Fruit fly (Drosophila melanogaster): ENCODE data around the gene ldd.

ldd gene

DNA sequence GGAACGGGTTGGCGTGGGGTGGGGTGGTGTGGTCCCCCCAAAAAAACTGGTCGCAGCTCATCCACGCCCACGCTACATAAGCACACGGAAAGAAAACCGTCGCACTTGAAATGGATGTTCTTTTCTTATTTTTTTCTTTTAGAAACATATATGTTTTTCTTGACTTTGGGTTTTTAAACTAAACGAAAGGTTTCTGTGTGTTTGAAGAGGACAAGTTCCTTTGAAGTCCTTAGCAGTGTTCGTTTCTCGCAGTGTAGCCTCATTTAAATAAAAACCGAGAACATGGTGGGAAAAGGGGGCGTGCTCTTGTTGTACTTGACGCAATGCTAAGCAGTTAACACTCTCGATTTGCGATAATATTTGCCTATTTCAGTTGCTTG, 49.1 kb upstream of the ldd start (continued):
- TF ChIP-seq CG10669 (GFP tag; optimal IDR thresholded peaks at IDR 0.05) = peak; percentile 45
- TF ChIP-seq CG4318 (GFP tag; optimal IDR thresholded peaks at IDR 0.05) = peak; percentile 64
- no peak for TF ChIP-seq Hr38 (GFP tag; optimal IDR thresholded peaks at IDR 0.05)
- TF ChIP-seq CG15336 (GFP tag; IDR thresholded peaks at IDR 0.05) = peak; percentile 83
- peak; percentile 71 for TF ChIP-seq CG31627 (GFP tag; optimal IDR thresholded peaks at IDR 0.05)
- peak; percentile 66 for TF ChIP-seq achi (GFP tag; optimal IDR thresholded peaks at IDR 0.05)
- no peak for TF ChIP-seq CG1621 (tag; optimal IDR thresholded peaks at IDR 0.05)
- peak; percentile 68 for TF ChIP-seq pdm3 (GFP tag; optimal IDR thresholded peaks at IDR 0.05)
- TF ChIP-seq Eip78C (GFP tag) = peak; percentile 89
- TF ChIP-seq svp (GFP tag) = peak; percentile 83
- no peak for TF ChIP-seq CG6854 (GFP tag; optimal IDR thresholded peaks at IDR 0.05)
- peak; percentile 86 for TF ChIP-seq CG6163 (GFP tag; IDR thresholded peaks at IDR 0.05)
- TF ChIP-seq Eip75B (GFP tag; optimal IDR thresholded peaks at IDR 0.05) = peak; percentile 58
- TF ChIP-seq acj6 (GFP tag; optimal IDR thresholded peaks at IDR 0.05) = peak; percentile 62
- TF ChIP-seq Gug (GFP tag; IDR thresholded peaks at IDR 0.05) = peak; percentile 57
- TF ChIP-seq CG8119 (GFP tag; IDR thresholded peaks at IDR 0.05) = peak; percentile 78

DNA sequence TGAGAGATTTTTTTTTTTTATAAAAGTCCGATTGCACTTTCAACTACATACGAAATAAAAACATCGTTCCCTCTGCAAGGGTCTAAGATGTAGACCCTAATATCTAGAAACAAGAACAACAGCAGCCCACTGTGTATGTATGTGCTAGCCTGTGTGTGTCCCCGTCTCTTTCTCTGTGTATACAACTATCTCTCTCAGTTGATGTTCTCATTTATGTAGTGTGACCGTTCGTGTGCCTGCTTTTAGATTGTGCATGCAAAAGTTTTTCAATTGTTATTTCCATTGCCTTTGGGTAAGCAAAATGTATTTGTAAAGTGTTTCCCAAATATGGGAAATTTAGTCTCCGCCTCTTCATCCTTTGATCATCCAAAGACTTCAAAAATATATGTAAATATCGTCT, 43.1 kb upstream of the ldd start:
- no peak for TF ChIP-seq CG16779 (tag; optimal IDR thresholded peaks at IDR 0.05)

DNA sequence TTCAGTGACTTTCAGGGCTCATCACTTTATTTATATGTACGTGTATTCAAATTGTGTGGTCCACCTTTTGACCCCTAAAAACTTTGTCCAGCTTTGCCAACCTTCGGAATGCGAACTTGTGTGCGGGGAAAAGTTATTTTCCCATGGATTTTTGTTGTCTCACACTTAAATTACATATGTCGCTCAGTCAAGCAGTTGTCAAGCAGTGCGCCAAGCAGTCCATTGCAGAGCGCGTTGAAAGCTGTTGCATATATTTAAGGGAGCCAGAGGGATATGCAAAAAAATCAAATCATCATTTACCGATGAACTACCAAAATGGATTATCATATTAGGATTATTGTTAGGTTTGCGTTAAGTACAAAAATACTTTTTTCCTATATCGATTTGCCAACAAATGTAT, 40.2 kb upstream of the ldd start:
- no peak for TF ChIP-seq CG15336 (GFP tag; IDR thresholded peaks at IDR 0.05)
- no peak for TF ChIP-seq topi (GFP tag; optimal IDR thresholded peaks at IDR 0.05)
- no peak for TF ChIP-seq CG11294 (GFP tag; IDR thresholded peaks at IDR 0.05)
- no peak for TF ChIP-seq Smox (GFP tag; optimal IDR thresholded peaks at IDR 0.05)
- TF ChIP-seq Sox15 (GFP tag; optimal IDR thresholded peaks at IDR 0.05) = no peak
- TF ChIP-seq CG11902 (GFP tag; optimal IDR thresholded peaks at IDR 0.05) = no peak
- no peak for TF ChIP-seq CG32006 (GFP tag; optimal IDR thresholded peaks at IDR 0.05)
- no peak for TF ChIP-seq Hr39 (GFP tag; optimal IDR thresholded peaks at IDR 0.05)
- no peak for TF ChIP-seq acj6 (GFP tag; optimal IDR thresholded peaks at IDR 0.05)
- TF ChIP-seq CG6808 (GFP tag; optimal IDR thresholded peaks at IDR 0.05) = no peak
- no peak for TF ChIP-seq CG8319 (GFP tag; optimal IDR thresholded peaks at IDR 0.05)

DNA sequence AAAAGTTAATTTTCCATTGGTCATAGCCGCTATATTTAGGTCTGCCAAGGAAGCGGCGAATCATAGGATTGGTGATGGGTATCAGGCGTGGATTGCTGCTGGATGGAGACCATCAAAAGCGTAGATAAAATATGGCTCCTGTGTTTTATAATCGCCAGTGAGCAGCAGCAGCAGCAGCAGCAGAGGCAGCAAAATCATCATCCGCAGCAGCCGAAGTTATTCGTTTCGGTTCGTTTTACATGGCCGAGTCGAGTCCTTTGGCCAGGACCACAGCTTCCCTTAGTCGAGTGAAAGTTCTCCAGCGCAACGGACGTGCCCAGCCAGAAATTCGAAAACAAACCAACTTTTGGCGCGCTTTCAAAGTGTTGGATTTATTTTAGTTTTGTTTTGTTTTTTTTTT, 29.9 kb upstream of the ldd start, which contains the start of gene stg1:
Gene stg1, plus strand, starts transcription at position 301 of the 400 bp plus-strand sequence.
- TF ChIP-seq Met (GFP tag; optimal IDR thresholded peaks at IDR 0.05) (no peak), CG15336 (GFP tag; IDR thresholded peaks at IDR 0.05) (no peak), Hr39 (GFP tag; optimal IDR thresholded peaks at IDR 0.05) (no peak), CG6276 (GFP tag; optimal IDR thresholded peaks at IDR 0.05) (no peak), lz (GFP tag; optimal IDR thresholded peaks at IDR 0.05) (no peak), CG32006 (GFP tag; optimal IDR thresholded peaks at IDR 0.05) (no peak), CG6854 (GFP tag; optimal IDR thresholded peaks at IDR 0.05) (no peak), fkh (GFP tag; optimal IDR thresholded peaks at IDR 0.05) (no peak), CG7368 (GFP tag; optimal IDR thresholded peaks at IDR 0.05) (no peak), Sox102F (GFP tag; optimal IDR thresholded peaks at IDR 0.05) (no peak), achi (GFP tag; optimal IDR thresholded peaks at IDR 0.05) (no peak), vri (GFP tag; optimal IDR thresholded peaks at IDR 0.05) (no peak), Ets96B (tag; optimal IDR thresholded peaks at IDR 0.05) (no peak)

DNA sequence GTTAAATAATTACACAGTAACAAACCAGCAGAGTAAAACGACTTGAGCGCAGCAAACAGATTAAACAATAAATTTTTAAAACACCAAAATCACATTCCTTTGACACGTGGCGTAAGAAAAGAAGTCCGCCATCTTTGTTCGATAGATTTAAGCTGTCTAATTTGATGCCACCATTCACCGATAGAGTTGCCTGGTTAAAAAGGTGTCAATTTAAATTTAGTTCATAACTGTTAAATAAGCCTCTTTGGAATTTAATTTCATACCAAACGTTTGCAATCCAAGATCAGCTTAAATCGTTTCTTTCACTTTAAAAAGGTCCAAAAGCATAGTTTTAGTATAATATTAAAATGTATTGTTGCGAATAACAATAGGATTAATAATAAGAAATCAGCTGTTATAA, 21.3 kb upstream of the ldd start, which contains the start of gene CG15446:
Gene CG15446, minus strand, starts transcription at position 101 of the 400 bp plus-strand sequence.
- no peak for TF ChIP-seq Smox (GFP tag; optimal IDR thresholded peaks at IDR 0.05)
- TF ChIP-seq CG6854 (GFP tag; optimal IDR thresholded peaks at IDR 0.05) = no peak
- TF ChIP-seq CG8319 (GFP tag; optimal IDR thresholded peaks at IDR 0.05) = no peak
- TF ChIP-seq CG3919 (GFP tag; optimal IDR thresholded peaks at IDR 0.05) = no peak

Measured in whole organism, prepupa.